Worm (Caenorhabditis elegans) whole organism, L4 larva: Measurements from ENCODE around the gene tyra-3.

Experiments
- F26F4.8 ChIP-seq: fragments of 200-800 bp; sonication (Bioruptor generic); conservative IDR thresholded peaks from 2 replicates; pipeline ENCODE4 v1.3.6; 2022; ENCODE audit warnings: missing genetic modification characterization, missing compliant biosample characterization
- F37D6.2 ChIP-seq: sonication (generic microtip); optimal IDR thresholded peaks from 2 replicates; lab custom pipeline; 2016; ENCODE audit warnings: mild to moderate bottlenecking, missing genetic modification characterization, missing compliant biosample characterization
- F49E8.2 ChIP-seq: sonication (generic microtip); optimal IDR thresholded peaks from 2 replicates; lab custom pipeline; 2016; ENCODE audit warnings: missing compliant biosample characterization, mild to moderate bottlenecking, missing genetic modification characterization, borderline replicate concordance
- T26A8.4 ChIP-seq: fragments of 200-800 bp; sonication (Bioruptor generic); IDR thresholded peaks from 2 replicates; pipeline ENCODE4 v1.3.6; 2022; ENCODE audit warnings: missing genetic modification characterization, missing compliant biosample characterization
- Y5F2A.4 ChIP-seq: fragments of 200-800 bp; sonication (Bioruptor generic); optimal IDR thresholded peaks from 2 replicates; lab custom pipeline; 2018; ENCODE audit warnings: mild to moderate bottlenecking, missing genetic modification characterization, missing compliant biosample characterization
- ZK546.5 ChIP-seq, 2 experiments: sonication (generic microtip); optimal IDR thresholded peaks; 2 replicates each; lab custom pipeline; 2017; ENCODE audit warnings: missing biosample characterization in 2 of 2, missing genetic modification characterization in 2 of 2
- aly-2 ChIP-seq: sonication (generic microtip); optimal IDR thresholded peaks from 2 replicates; lab custom pipeline; 2018; ENCODE audit warnings: missing biosample characterization, missing genetic modification characterization
- ama-1 ChIP-seq: fragments of 150-350 bp; optimal IDR thresholded peaks from 2 replicates; lab custom pipeline; 2014; ENCODE audit warnings: inconsistent platforms, mixed read lengths
- ceh-32 ChIP-seq: sonication (generic microtip); optimal IDR thresholded peaks from 2 replicates; lab custom pipeline; 2016; ENCODE audit warnings: mild to moderate bottlenecking, missing genetic modification characterization, missing compliant biosample characterization; ENCODE audit not compliant: poor library complexity
- ceh-44 ChIP-seq: fragments of 200-800 bp; sonication (Bioruptor generic); IDR thresholded peaks from 2 replicates; pipeline ENCODE4 v1.3.6; 2022; ENCODE audit warnings: missing genetic modification reagents, missing genetic modification characterization, missing compliant biosample characterization
- ceh-62 ChIP-seq: sonication (generic microtip); optimal IDR thresholded peaks from 2 replicates; lab custom pipeline; 2017; ENCODE audit warnings: missing biosample characterization, missing genetic modification characterization
- ceh-82 ChIP-seq: sonication (generic microtip); optimal IDR thresholded peaks from 2 replicates; lab custom pipeline; 2017; ENCODE audit warnings: missing biosample characterization, missing genetic modification characterization
- cey-2 ChIP-seq: sonication (generic microtip); optimal IDR thresholded peaks from 3 replicates; lab custom pipeline; 2017; ENCODE audit warnings: missing genetic modification characterization, mild to moderate bottlenecking, missing compliant biosample characterization, antibody characterized with exemption, borderline replicate concordance; ENCODE audit not compliant: insufficient read depth
- ctbp-1 ChIP-seq: fragments of 200-800 bp; sonication (Bioruptor generic); IDR thresholded peaks from 2 replicates; pipeline ENCODE4 v1.3.6; 2022; ENCODE audit warnings: missing genetic modification reagents, missing genetic modification characterization, missing compliant biosample characterization
- daf-12 ChIP-seq: fragments of 150-350 bp; optimal IDR thresholded peaks from 2 replicates; lab custom pipeline; 2014; ENCODE audit warnings: missing biosample characterization, missing genetic modification reagents, missing genetic modification characterization
- daf-19 ChIP-seq: fragments of 200-800 bp; sonication (Bioruptor generic); conservative IDR thresholded peaks from 2 replicates; pipeline ENCODE4 v1.3.6; 2022; ENCODE audit warnings: missing genetic modification characterization, missing compliant biosample characterization
- dmd-6 ChIP-seq: fragments of 200-800 bp; sonication (Bioruptor generic); IDR thresholded peaks from 2 replicates; pipeline ENCODE4 v1.3.6; 2022; ENCODE audit warnings: missing genetic modification reagents, missing genetic modification characterization, missing compliant biosample characterization
- egl-43 ChIP-seq: fragments of 200-800 bp; sonication (Bioruptor generic); IDR thresholded peaks from 2 replicates; pipeline ENCODE4 v1.3.6; 2022; ENCODE audit warnings: missing genetic modification reagents, missing genetic modification characterization, missing compliant biosample characterization
- hif-1 ChIP-seq, 2 experiments: sonication (generic microtip); optimal IDR thresholded peaks; 2 replicates each; lab custom pipeline; 2016 to 2017; ENCODE audit warnings: missing compliant biosample characterization in 2 of 2, missing genetic modification characterization in 2 of 2, missing genetic modification reagents in 2 of 2, missing genotype in 2 of 2, mild to moderate bottlenecking in 1 of 2
- hlh-11 ChIP-seq: fragments of 200-800 bp; sonication (Bioruptor generic); optimal IDR thresholded peaks from 2 replicates; lab custom pipeline; 2018; ENCODE audit warnings: mild to moderate bottlenecking, missing genetic modification characterization, missing compliant biosample characterization
- hlh-30 ChIP-seq: sonication (generic microtip); optimal IDR thresholded peaks from 2 replicates; lab custom pipeline; 2017; ENCODE audit warnings: antibody characterized with exemption, mild to moderate bottlenecking, missing genetic modification characterization, missing compliant biosample characterization; ENCODE audit not compliant: insufficient read depth
- hmg-1.1 ChIP-seq: fragments of 200-800 bp; sonication (Bioruptor generic); IDR thresholded peaks from 2 replicates; pipeline ENCODE4 v1.3.6; 2022; ENCODE audit warnings: missing genetic modification reagents, missing genetic modification characterization, missing compliant biosample characterization
- lim-7 ChIP-seq: fragments of 200-800 bp; sonication (Bioruptor generic); IDR thresholded peaks from 2 replicates; pipeline ENCODE4 v1.3.6; 2022; ENCODE audit warnings: missing genetic modification characterization, missing compliant biosample characterization
- lin-13 ChIP-seq: fragments of 150-350 bp; optimal IDR thresholded peaks from 2 replicates; lab custom pipeline; 2014; ENCODE audit warnings: missing biosample characterization, missing genetic modification reagents, missing genetic modification characterization
- lin-15B ChIP-seq: fragments of 150-350 bp; sonication (generic microtip); optimal IDR thresholded peaks from 3 replicates; lab custom pipeline; 2014; ENCODE audit warnings: missing biosample characterization, missing genetic modification characterization
- lir-3 ChIP-seq: sonication (generic microtip); optimal IDR thresholded peaks from 2 replicates; lab custom pipeline; 2016; ENCODE audit warnings: mild to moderate bottlenecking, missing genetic modification characterization, missing compliant biosample characterization
- madf-9 ChIP-seq: fragments of 200-800 bp; sonication (Bioruptor generic); conservative IDR thresholded peaks from 2 replicates; pipeline ENCODE4 v1.3.6; 2022; ENCODE audit warnings: missing genetic modification reagents, missing genetic modification characterization, missing compliant biosample characterization
- mdl-1 ChIP-seq, 2 experiments: fragments of 150-350 bp in 1 of 2; sonication (generic microtip) in 1 of 2; optimal IDR thresholded peaks; 2 replicates each; lab custom pipeline; 2014 to 2017; ENCODE audit warnings: missing biosample characterization in 2 of 2, missing genetic modification characterization in 2 of 2
- mdt-29 ChIP-seq: fragments of 200-800 bp; sonication (Bioruptor generic); IDR thresholded peaks from 2 replicates; pipeline ENCODE4 v1.3.6; 2022; ENCODE audit warnings: missing genetic modification reagents, missing genetic modification characterization, missing compliant biosample characterization
- mep-1 ChIP-seq: fragments of 150-350 bp; sonication (generic microtip); optimal IDR thresholded peaks from 3 replicates; lab custom pipeline; 2014; ENCODE audit warnings: missing biosample characterization, missing genetic modification characterization
- nhr-237 ChIP-seq: sonication (generic microtip); optimal IDR thresholded peaks from 2 replicates; lab custom pipeline; 2017; ENCODE audit warnings: missing biosample characterization, missing genetic modification characterization
- nhr-25 ChIP-seq: sonication (generic microtip); optimal IDR thresholded peaks from 2 replicates; lab custom pipeline; 2017; ENCODE audit warnings: missing genetic modification characterization, mild to moderate bottlenecking, missing compliant biosample characterization, antibody characterized with exemption, moderate library complexity, borderline replicate concordance; ENCODE audit not compliant: insufficient read depth
- nhr-42 ChIP-seq: fragments of 200-800 bp; sonication (Bioruptor generic); IDR thresholded peaks from 2 replicates; pipeline ENCODE4 v1.3.6; 2022; ENCODE audit warnings: missing genetic modification characterization, missing compliant biosample characterization
- nhr-48 ChIP-seq: sonication (generic microtip); optimal IDR thresholded peaks from 2 replicates; lab custom pipeline; 2016; ENCODE audit warnings: mild to moderate bottlenecking, missing genetic modification characterization, missing compliant biosample characterization
- nhr-76 ChIP-seq: fragments of 150-350 bp; optimal IDR thresholded peaks from 2 replicates; lab custom pipeline; 2014; ENCODE audit warnings: missing biosample characterization, missing genetic modification characterization
- pha-4 ChIP-seq, 2 experiments: fragments of 150-350 bp in 1 of 2; fragments of 200-800 bp in 1 of 2; sonication (Bioruptor generic) in 1 of 2; IDR thresholded peaks in 1 of 2; optimal IDR thresholded peaks in 1 of 2; 2 replicates each; pipeline versions ENCODE4 v1.3.6 to Lab custom; 2014 to 2022; ENCODE audit warnings: missing genetic modification characterization in 2 of 2, missing genetic modification reagents in 2 of 2, missing biosample characterization in 1 of 2, missing compliant biosample characterization in 1 of 2
- saeg-2 ChIP-seq: fragments of 200-800 bp; sonication (Bioruptor generic); IDR thresholded peaks from 2 replicates; pipeline ENCODE4 v1.3.6; 2022; ENCODE audit warnings: missing genetic modification reagents, missing genetic modification characterization, missing compliant biosample characterization
- set-16 ChIP-seq: fragments of 200-800 bp; sonication (Bioruptor generic); IDR thresholded peaks from 2 replicates; pipeline ENCODE4 v1.3.6; 2022; ENCODE audit warnings: missing genetic modification reagents, missing genetic modification characterization, missing compliant biosample characterization
- spr-1 ChIP-seq: sonication (generic microtip); optimal IDR thresholded peaks from 2 replicates; lab custom pipeline; 2016; ENCODE audit warnings: mild to moderate bottlenecking, missing genetic modification characterization, missing compliant biosample characterization
- spr-3 ChIP-seq: fragments of 200-800 bp; sonication (Bioruptor generic); optimal IDR thresholded peaks from 2 replicates; lab custom pipeline; 2018; ENCODE audit warnings: mild to moderate bottlenecking, missing genetic modification characterization, missing compliant biosample characterization
- tag-97 ChIP-seq: fragments of 200-800 bp; sonication (Bioruptor generic); IDR thresholded peaks from 2 replicates; pipeline ENCODE4 v1.3.6; 2022; ENCODE audit warnings: missing genetic modification characterization, missing compliant biosample characterization
- tra-1 ChIP-seq: fragments of 200-800 bp; sonication (Bioruptor generic); IDR thresholded peaks from 2 replicates; pipeline ENCODE4 v1.3.6; 2022; ENCODE audit warnings: missing genetic modification reagents, missing genetic modification characterization, missing compliant biosample characterization
- zag-1 ChIP-seq: fragments of 150-350 bp; optimal IDR thresholded peaks from 2 replicates; lab custom pipeline; 2014; ENCODE audit warnings: missing biosample characterization, missing genetic modification characterization
- zip-2 ChIP-seq: fragments of 150-350 bp; optimal IDR thresholded peaks from 2 replicates; lab custom pipeline; 2014; ENCODE audit warnings: missing biosample characterization, missing genetic modification characterization
- ztf-7 ChIP-seq: fragments of 150-350 bp; optimal IDR thresholded peaks from 2 replicates; lab custom pipeline; 2014; ENCODE audit warnings: missing biosample characterization, missing genetic modification characterization

The tyra-3 gene

ce11 chrX:4947749-4948148, at the start of gene tyra-3:
Gene tyra-3, plus strand, starts transcription at chrX:4948049.
- TF ChIP-seq lin-13 (GFP tag; lab: Kevin White, UChicago) = no peak
- TF ChIP-seq nhr-76 (tag; lab: Kevin White, UChicago) = no peak
- no peak for TF ChIP-seq aly-2 (tag; lab: Kevin White, UChicago)
- no peak for TF ChIP-seq ceh-62 (tag; lab: Kevin White, UChicago)
- TF ChIP-seq mdl-1 (tag; optimal IDR thresholded peaks at IDR 0.05; lab: Kevin White, UChicago) = no peak
- no peak for TF ChIP-seq F49E8.2
- TF ChIP-seq spr-1 (tag; lab: Kevin White, UChicago) = no peak
- no peak for TF ChIP-seq nhr-42
- TF ChIP-seq cey-2 = no peak
- TF ChIP-seq ceh-32 = no peak
- no peak for TF ChIP-seq nhr-48 (tag; lab: Kevin White, UChicago)
- no peak for TF ChIP-seq daf-12 (tag; lab: Kevin White, UChicago)
- no peak for TF ChIP-seq spr-3 (GFP tag; lab: Kevin White, UChicago)
- TF ChIP-seq, all 104 proteins: peak for 0

- TF ChIP-seq hif-1 (tag; optimal IDR thresholded peaks at IDR 0.05; lab: Kevin White, UChicago) (peak in 1 of 2 experiments; percentile 76), ztf-7 (no peak), lim-7 (GFP tag; lab: Robert Waterston, UW) (no peak), T26A8.4 (GFP tag; lab: Robert Waterston, UW) (no peak), nhr-25 (tag; lab: Kevin White, UChicago) (no peak), ctbp-1 (GFP tag; lab: Robert Waterston, UW) (0 out of 2 replicates have a peak, but pooled peaks have one; percentile 29), ceh-44 (GFP tag; lab: Robert Waterston, UW) (no peak), lin-15B (tag; lab: Kevin White, UChicago) (no peak), daf-19 (GFP tag; lab: Robert Waterston, UW) (no peak), lir-3 (no peak), Y5F2A.4 (GFP tag; lab: Kevin White, UChicago) (no peak), set-16 (GFP tag; lab: Robert Waterston, UW) (peak; percentile 82), hlh-30 (tag; lab: Kevin White, UChicago) (peak; percentile 29), ceh-82 (tag; lab: Kevin White, UChicago) (no peak), madf-9 (no peak), ZK546.5 (tag; optimal IDR thresholded peaks at IDR 0.05; lab: Kevin White, UChicago) (no peak), zip-2 (no peak), tra-1 (peak; percentile 61), hmg-1.1 (GFP tag; lab: Robert Waterston, UW) (peak; percentile 13; the same call in 1 of the 2 replicates), mep-1 (tag; lab: Kevin White, UChicago) (peak; percentile 9), dmd-6 (peak; percentile 43), tag-97 (GFP tag; lab: Robert Waterston, UW) (no peak), nhr-237 (tag; lab: Kevin White, UChicago) (no peak), pha-4 (GFP tag; IDR thresholded peaks at IDR 0.05; lab: Robert Waterston, UW) (peak; percentile 75; the same call in 1 of the 2 replicates), pha-4 (tag; optimal IDR thresholded peaks at IDR 0.05; lab: Kevin White, UChicago) (no peak), egl-43 (GFP tag; lab: Robert Waterston, UW) (peak; percentile 69; the same call in 1 of the 2 replicates), F26F4.8 (GFP tag; lab: Robert Waterston, UW) (no peak), saeg-2 (GFP tag; lab: Robert Waterston, UW) (no peak), hlh-11 (tag; lab: Kevin White, UChicago) (peak; percentile 90), ama-1 (lab: Kevin White, UChicago) (no peak), zag-1 (tag; lab: Kevin White, UChicago) (no peak), F37D6.2 (no peak), spr-3 (GFP tag; lab: Kevin White, UChicago) (no peak), mdt-29 (GFP tag; lab: Robert Waterston, UW) (no peak)
Observed at ce11 chrX:4899623-4900022, 48.2 kb upstream of the tyra-3 start.
